Worm (Caenorhabditis elegans): ENCODE data around the gene nhr-50.

The nhr-50 gene

DNA sequence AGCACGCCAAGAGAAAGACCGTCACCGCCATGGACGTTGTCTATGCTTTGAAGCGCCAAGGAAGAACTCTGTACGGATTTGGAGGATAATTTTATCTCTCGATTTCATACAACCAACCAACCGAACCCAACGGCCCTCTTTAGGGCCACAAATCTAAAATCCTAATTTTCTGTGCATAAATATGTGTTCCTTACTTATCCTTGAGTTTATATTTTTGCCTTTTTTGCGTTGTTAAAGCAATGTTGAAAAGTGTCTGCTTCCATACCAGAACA lies 42.2 kb upstream of the nhr-50 start:
- TF ChIP-seq unc-39 (tag; optimal IDR thresholded peaks at IDR 0.05) = no peak
- peak; percentile 9 for TF ChIP-seq sem-2 (GFP tag; optimal IDR thresholded peaks at IDR 0.05)
- TF ChIP-seq lin-32 (GFP tag; optimal IDR thresholded peaks at IDR 0.05) = no peak
- TF ChIP-seq zip-8 (tag; optimal IDR thresholded peaks at IDR 0.05) = peak; percentile 24
- no peak for TF ChIP-seq blmp-1 (tag; optimal IDR thresholded peaks at IDR 0.05)

DNA sequence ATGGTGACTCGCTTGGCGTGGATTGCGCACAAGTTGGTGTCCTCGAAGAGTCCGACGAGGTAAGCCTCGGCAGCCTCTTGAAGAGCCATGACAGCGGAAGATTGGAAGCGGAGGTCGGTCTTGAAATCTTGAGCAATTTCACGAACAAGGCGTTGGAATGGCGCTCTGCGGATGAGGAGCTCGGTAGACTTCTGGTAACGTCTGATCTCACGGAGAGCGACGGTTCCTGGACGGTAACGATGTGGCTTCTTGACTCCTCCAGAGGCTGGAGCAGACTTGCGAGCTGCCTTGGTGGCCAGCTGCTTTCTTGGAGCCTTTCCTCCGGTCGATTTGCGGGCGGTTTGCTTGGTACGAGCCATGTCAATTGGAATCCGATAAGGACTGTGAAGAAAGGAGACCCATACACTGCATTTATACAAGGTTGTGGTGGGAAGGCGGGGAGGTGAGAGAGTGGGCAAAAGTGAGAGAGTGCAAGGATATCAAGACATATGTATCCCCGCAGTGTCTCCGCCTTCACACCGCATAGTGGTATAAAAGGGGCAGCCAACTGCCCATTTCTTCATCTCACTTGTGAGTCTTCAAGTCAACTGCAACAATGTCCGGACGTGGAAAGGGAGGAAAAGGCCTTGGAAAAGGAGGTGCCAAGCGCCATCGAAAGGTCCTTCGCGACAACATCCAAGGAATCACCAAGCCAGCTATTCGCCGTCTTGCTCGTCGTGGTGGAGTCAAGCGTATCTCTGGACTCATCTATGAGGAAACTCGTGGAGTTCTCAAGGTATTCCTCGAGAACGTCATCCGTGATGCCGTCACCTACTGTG lies 41.7 kb upstream of the nhr-50 start, which contains the start of the genes his-2 and his-1:
Gene his-2, minus strand, starts transcription at position 359 of the 818 bp plus-strand sequence.
Gene his-1, plus strand, starts transcription at position 596 of the 818 bp plus-strand sequence.
- TF ChIP-seq cnd-1 (tag; optimal IDR thresholded peaks at IDR 0.05) = peak; percentile 39
- TF ChIP-seq sptf-1 (tag; optimal IDR thresholded peaks at IDR 0.05) = peak; percentile 22

DNA sequence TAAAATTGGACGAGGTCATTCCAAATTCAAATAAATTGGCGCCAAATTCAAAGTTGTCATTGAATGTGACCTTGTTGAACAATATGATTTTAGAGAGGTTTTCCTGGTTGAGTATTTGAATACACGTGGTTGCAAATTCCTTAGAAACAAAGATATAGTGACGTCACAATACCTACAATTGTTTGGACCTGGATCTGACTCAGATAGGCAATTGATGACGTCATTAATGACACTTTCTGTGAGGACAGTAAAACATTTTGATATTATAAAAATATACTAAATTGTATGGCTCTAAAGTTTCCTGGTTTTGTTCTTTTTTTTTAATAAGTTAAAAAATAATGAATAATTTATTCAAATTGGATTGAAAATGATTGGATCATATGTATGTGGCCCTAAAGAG lies 41.0 kb upstream of the nhr-50 start:
- TF ChIP-seq nhr-2 (tag; optimal IDR thresholded peaks at IDR 0.05) = no peak
- TF ChIP-seq lin-32 (GFP tag; optimal IDR thresholded peaks at IDR 0.05) = no peak
- TF ChIP-seq drap-1 (GFP tag; optimal IDR thresholded peaks at IDR 0.05) = no peak
- no peak for TF ChIP-seq blmp-1 (tag; optimal IDR thresholded peaks at IDR 0.05)
- peak; percentile 94 for TF ChIP-seq zip-8 (tag; optimal IDR thresholded peaks at IDR 0.05)
- TF ChIP-seq nhr-76 (tag; optimal IDR thresholded peaks at IDR 0.05) = no peak
- peak; percentile 11 for TF ChIP-seq ceh-39 (tag; optimal IDR thresholded peaks at IDR 0.05)
- TF ChIP-seq ztf-11 (tag; optimal IDR thresholded peaks at IDR 0.05) = no peak
- TF ChIP-seq cnd-1 (tag; optimal IDR thresholded peaks at IDR 0.05) = no peak
- TF ChIP-seq mep-1 (tag; optimal IDR thresholded peaks at IDR 0.05) = no peak

DNA sequence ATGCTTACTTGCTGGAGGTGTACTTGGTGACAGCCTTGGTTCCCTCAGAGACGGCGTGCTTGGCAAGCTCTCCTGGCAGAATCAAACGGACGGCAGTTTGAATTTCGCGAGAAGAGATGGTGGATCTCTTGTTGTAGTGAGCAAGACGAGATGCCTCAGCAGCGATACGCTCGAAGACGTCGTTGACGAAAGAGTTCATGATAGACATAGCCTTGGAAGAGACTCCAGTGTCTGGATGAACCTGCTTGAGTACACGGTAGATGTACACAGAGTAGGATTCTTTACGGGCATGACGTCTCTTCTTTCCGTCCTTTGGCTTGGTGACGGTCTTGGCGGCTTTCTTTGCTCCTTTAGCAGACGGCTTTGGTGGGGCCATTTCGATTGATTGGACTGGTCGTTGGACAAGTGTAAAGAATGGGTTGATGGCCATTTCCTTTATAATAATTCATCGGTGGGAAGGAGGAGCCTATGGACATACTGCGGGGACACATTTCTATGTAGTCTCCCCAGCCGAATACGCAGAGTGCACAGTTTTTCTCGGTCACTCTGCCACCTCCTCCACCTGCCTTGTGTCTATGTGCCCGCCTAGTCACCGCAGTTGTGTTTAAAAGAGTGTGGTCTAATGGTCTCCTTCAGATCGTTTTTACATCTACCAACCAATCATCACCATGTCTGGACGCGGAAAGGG lies 39.9 kb upstream of the nhr-50 start, which contains the start of the genes his-4 and his-3:
Gene his-4, minus strand, starts transcription at position 376 of the 688 bp plus-strand sequence.
Gene his-3, plus strand, starts transcription at position 669 of the 688 bp plus-strand sequence.
- TF ChIP-seq mep-1 (tag; optimal IDR thresholded peaks at IDR 0.05) (peak; percentile 57), sptf-1 (tag; optimal IDR thresholded peaks at IDR 0.05) (peak; percentile 24), cnd-1 (tag; optimal IDR thresholded peaks at IDR 0.05) (peak; percentile 86), drap-1 (GFP tag; optimal IDR thresholded peaks at IDR 0.05) (peak; percentile 81), ztf-11 (tag; optimal IDR thresholded peaks at IDR 0.05) (peak; percentile 94), nhr-2 (tag; optimal IDR thresholded peaks at IDR 0.05) (peak; percentile 62), pha-4 (tag; optimal IDR thresholded peaks at IDR 0.05) (peak; percentile 87), ceh-39 (tag; optimal IDR thresholded peaks at IDR 0.05) (peak; percentile 86), zip-8 (tag; optimal IDR thresholded peaks at IDR 0.05) (peak; percentile 32), lin-13 (tag; optimal IDR thresholded peaks at IDR 0.05) (peak; percentile 96), M03D4.4 (tag; optimal IDR thresholded peaks at IDR 0.05) (peak; percentile 26), lsy-2 (tag; optimal IDR thresholded peaks at IDR 0.05) (peak; percentile 43), unc-62 (GFP tag; optimal IDR thresholded peaks at IDR 0.05) (peak; percentile 13)

DNA sequence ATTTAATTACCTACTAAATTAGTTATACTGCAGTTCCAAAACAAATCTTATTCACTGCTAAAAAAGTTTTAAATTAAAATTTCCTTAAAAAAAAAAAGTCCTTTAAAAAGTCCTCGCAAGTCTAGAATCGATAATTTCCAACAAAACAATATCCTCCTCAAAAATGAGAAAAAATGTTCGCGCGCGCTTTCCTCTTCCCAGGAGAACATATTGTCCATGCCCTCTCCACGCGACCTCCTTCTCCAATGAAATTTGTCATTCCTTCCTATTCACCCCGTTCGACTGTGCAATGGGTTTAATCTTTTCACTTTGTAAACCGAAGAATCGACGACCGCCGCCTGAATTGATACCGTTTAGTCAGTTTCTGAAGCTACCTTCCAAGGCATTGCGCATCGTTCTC lies 35.7 kb upstream of the nhr-50 start, which contains the start of gene T10C6.10:
Gene T10C6.10, plus strand, starts transcription at position 248 of the 400 bp plus-strand sequence.
- TF ChIP-seq elt-3 (tag; optimal IDR thresholded peaks at IDR 0.05) (no peak), drap-1 (GFP tag; optimal IDR thresholded peaks at IDR 0.05) (no peak), unc-62 (GFP tag; optimal IDR thresholded peaks at IDR 0.05) (no peak), nhr-28 (tag; optimal IDR thresholded peaks at IDR 0.05) (no peak), nhr-12 (tag; optimal IDR thresholded peaks at IDR 0.05) (no peak), mab-5 (tag; optimal IDR thresholded peaks at IDR 0.05) (no peak), blmp-1 (tag; optimal IDR thresholded peaks at IDR 0.05) (no peak), mls-2 (tag; optimal IDR thresholded peaks at IDR 0.05) (no peak), tbx-8 (GFP tag; optimal IDR thresholded peaks at IDR 0.05) (no peak), flh-1 (GFP tag; optimal IDR thresholded peaks at IDR 0.05) (no peak), ceh-83 (GFP tag; optimal IDR thresholded peaks at IDR 0.05) (no peak), unc-39 (tag; optimal IDR thresholded peaks at IDR 0.05) (no peak)

DNA sequence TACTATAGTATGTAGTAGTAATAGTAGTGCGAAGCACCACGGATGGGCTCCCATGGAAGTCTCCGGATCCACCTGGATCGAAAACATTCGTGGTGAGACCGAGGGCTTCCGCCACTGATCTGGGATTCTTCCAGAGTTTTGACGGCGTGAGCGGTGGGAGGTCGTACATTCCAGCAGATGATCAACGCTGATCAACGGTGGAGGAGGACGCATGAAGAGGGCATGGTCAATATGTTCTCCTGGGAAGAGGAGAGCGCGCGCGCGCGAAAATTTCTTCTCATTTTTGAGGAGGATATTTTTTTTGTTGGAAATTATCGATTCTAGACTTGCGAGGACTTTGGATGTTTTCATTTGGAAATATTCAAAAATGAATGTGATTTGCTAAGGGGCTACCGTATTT lies 33.1 kb upstream of the nhr-50 start:
- TF ChIP-seq sem-2 (GFP tag; optimal IDR thresholded peaks at IDR 0.05) (no peak), ham-2 (GFP tag; optimal IDR thresholded peaks at IDR 0.05) (no peak), ces-1 (GFP tag; optimal IDR thresholded peaks at IDR 0.05) (no peak), pha-4 (tag; optimal IDR thresholded peaks at IDR 0.05) (no peak), elt-1 (tag; optimal IDR thresholded peaks at IDR 0.05; ENCODE audit: borderline replicate concordance, insufficient read depth) (no peak), unc-39 (tag; optimal IDR thresholded peaks at IDR 0.05) (no peak), mls-2 (tag; optimal IDR thresholded peaks at IDR 0.05) (no peak)

All from whole organism, mixed stage, embryonic.